Worm (Caenorhabditis elegans) whole organism, L4 larva: Measurements from ENCODE around the gene srz-82.

Experiments used
- ZK546.5 ChIP-seq, 2 experiments: sonication (generic microtip); optimal IDR thresholded peaks; 2 replicates each; lab custom pipeline; 2017; ENCODE audit warnings: missing biosample characterization in 2 of 2, missing genetic modification characterization in 2 of 2
- nhr-10 ChIP-seq: fragments of 150-350 bp; optimal IDR thresholded peaks from 2 replicates; lab custom pipeline; 2014; ENCODE audit warnings: missing biosample characterization, missing genetic modification characterization
- nhr-11 ChIP-seq: fragments of 150-350 bp; optimal IDR thresholded peaks from 2 replicates; lab custom pipeline; 2014; ENCODE audit warnings: missing biosample characterization, missing genetic modification characterization
- pha-4 ChIP-seq, 2 experiments: fragments of 150-350 bp in 1 of 2; fragments of 200-800 bp in 1 of 2; sonication (Bioruptor generic) in 1 of 2; IDR thresholded peaks in 1 of 2; optimal IDR thresholded peaks in 1 of 2; 2 replicates each; pipeline versions ENCODE4 v1.3.6 to Lab custom; 2014 to 2022; ENCODE audit warnings: missing genetic modification characterization in 2 of 2, missing genetic modification reagents in 2 of 2, missing biosample characterization in 1 of 2, missing compliant biosample characterization in 1 of 2
- pqm-1 ChIP-seq: sonication (generic microtip); optimal IDR thresholded peaks from 2 replicates; lab custom pipeline; 2017; ENCODE audit warnings: missing biosample characterization, missing genetic modification characterization

- TF ChIP-seq pqm-1 (tag; lab: Kevin White, UChicago): no peak
- TF ChIP-seq ZK546.5 (tag; optimal IDR thresholded peaks at IDR 0.05; lab: Kevin White, UChicago): no peak
- no peak for TF ChIP-seq nhr-10 (tag; lab: Kevin White, UChicago)
- TF ChIP-seq nhr-11: no peak
- TF ChIP-seq pha-4 (GFP tag; IDR thresholded peaks at IDR 0.05; lab: Robert Waterston, UW): no peak
- TF ChIP-seq pha-4 (tag; optimal IDR thresholded peaks at IDR 0.05; lab: Kevin White, UChicago): no peak
These were observed 21.4 kb downstream of the srz-82 start, which contains the start of gene srz-83 for ce11 chrIV:3504144-3504543.
